Worm (Caenorhabditis elegans): ENCODE data around the gene F44E2.9.
A peak's percentile ranks its signal among the peaks of the same experiment; 100 is the strongest.

Gene F44E2.9

ce11 chrIII:8866983-8867842 lies 16.9 kb upstream of the F44E2.9 start:
- TF ChIP-seq Y22D7AL.16 (tag; optimal IDR thresholded peaks at IDR 0.05) (no peak), syd-9 (tag; optimal IDR thresholded peaks at IDR 0.05) (no peak), tbx-7 (tag; optimal IDR thresholded peaks at IDR 0.05) (no peak), elt-2 (tag; optimal IDR thresholded peaks at IDR 0.05) (no peak), unc-55 (GFP tag; optimal IDR thresholded peaks at IDR 0.05) (no peak), dve-1 (tag; optimal IDR thresholded peaks at IDR 0.05) (no peak), tbx-2 (tag; optimal IDR thresholded peaks at IDR 0.05) (no peak), hlh-13 (GFP tag; optimal IDR thresholded peaks at IDR 0.05) (no peak), sdc-2 (tag; optimal IDR thresholded peaks at IDR 0.05) (no peak), sox-4 (tag; optimal IDR thresholded peaks at IDR 0.05) (no peak), ceh-2 (tag; optimal IDR thresholded peaks at IDR 0.05) (no peak), C08G9.2 (tag; optimal IDR thresholded peaks at IDR 0.05) (no peak), zip-5 (tag; optimal IDR thresholded peaks at IDR 0.05) (no peak), fkh-10 (GFP tag; optimal IDR thresholded peaks at IDR 0.05) (no peak), lin-11 (tag; optimal IDR thresholded peaks at IDR 0.05) (no peak)

DNA sequence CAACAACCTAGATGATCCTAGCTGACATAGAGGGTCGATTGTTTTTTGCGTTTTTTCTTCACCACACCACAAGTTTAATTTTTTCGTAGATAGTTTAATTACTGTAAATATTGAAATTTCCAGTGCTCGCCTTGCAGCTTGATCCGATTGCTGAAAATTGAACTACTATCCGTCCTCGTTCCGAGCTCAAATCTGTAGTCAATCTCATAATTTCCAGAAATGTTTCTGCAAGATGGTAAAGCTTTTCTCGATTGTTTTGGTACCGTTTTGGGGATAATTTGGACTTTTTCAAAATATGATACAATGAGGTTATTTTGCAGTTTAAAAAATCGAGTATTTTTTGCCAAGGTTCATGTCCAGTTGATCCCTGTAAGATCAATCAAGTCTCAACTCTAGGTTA lies 15.7 kb upstream of the F44E2.9 start:
- TF ChIP-seq madf-2 (tag; optimal IDR thresholded peaks at IDR 0.05) (no peak), T23F11.4 (GFP tag; optimal IDR thresholded peaks at IDR 0.05) (no peak), ceh-22 (tag; optimal IDR thresholded peaks at IDR 0.05) (no peak), ceh-14 (tag; optimal IDR thresholded peaks at IDR 0.05) (no peak), npax-4 (tag; optimal IDR thresholded peaks at IDR 0.05) (no peak), ztf-16 (tag; optimal IDR thresholded peaks at IDR 0.05) (no peak), hlh-13 (GFP tag; optimal IDR thresholded peaks at IDR 0.05) (no peak), hlh-15 (tag; optimal IDR thresholded peaks at IDR 0.05) (no peak), elt-4 (tag; optimal IDR thresholded peaks at IDR 0.05) (no peak), ahr-1 (tag; optimal IDR thresholded peaks at IDR 0.05) (no peak), ets-4 (tag; optimal IDR thresholded peaks at IDR 0.05) (no peak), ceh-30 (tag; optimal IDR thresholded peaks at IDR 0.05) (no peak), nhr-11 (tag; optimal IDR thresholded peaks at IDR 0.05) (no peak), fax-1 (tag; optimal IDR thresholded peaks at IDR 0.05) (no peak), ceh-34 (tag; optimal IDR thresholded peaks at IDR 0.05) (no peak), dmd-4 (tag; optimal IDR thresholded peaks at IDR 0.05; ENCODE audit: borderline replicate concordance) (no peak), pax-1 (tag; optimal IDR thresholded peaks at IDR 0.05) (no peak)

DNA sequence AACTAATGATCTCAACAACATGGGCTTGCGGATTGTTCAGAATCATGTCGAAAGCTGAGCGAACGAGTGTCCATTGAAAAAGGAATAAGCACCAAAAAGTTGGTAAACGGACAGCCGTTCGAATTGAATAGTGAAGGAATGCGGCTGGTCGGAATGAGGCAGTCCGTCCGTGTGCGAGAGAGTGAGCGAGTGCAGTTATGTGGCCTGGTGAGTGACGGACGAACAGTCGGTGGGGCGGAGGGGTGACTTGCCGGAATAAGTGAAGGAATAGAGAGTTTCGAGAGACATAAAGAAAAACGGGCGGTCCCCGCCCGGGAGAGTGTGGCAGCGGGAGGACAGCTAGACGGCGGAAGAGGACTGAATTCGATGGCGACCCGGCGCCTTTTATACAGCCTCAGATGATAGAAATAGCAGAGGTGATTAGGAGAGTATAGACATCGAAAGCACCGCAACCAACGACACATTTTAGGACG lies 15.0 kb upstream of the F44E2.9 start:
- TF ChIP-seq mec-3 (tag; optimal IDR thresholded peaks at IDR 0.05; ENCODE audit: borderline replicate concordance) (peak; percentile 6), ahr-1 (tag; optimal IDR thresholded peaks at IDR 0.05) (no peak), ceh-48 (tag; optimal IDR thresholded peaks at IDR 0.05) (no peak), Y22D7AL.16 (tag; optimal IDR thresholded peaks at IDR 0.05) (no peak), pag-3 (tag; optimal IDR thresholded peaks at IDR 0.05; ENCODE audit: borderline replicate concordance) (no peak), lin-11 (tag; optimal IDR thresholded peaks at IDR 0.05) (no peak), hlh-15 (tag; optimal IDR thresholded peaks at IDR 0.05) (no peak), ceh-24 (tag; optimal IDR thresholded peaks at IDR 0.05) (no peak), unc-86 (tag; optimal IDR thresholded peaks at IDR 0.05) (no peak), pha-4 (tag; optimal IDR thresholded peaks at IDR 0.05) (no peak), nfya-1 (tag; optimal IDR thresholded peaks at IDR 0.05) (peak; percentile 15), sox-2 (GFP tag; IDR thresholded peaks at IDR 0.05) (no peak), eyg-1 (tag; optimal IDR thresholded peaks at IDR 0.05) (peak; percentile 43), fkh-6 (tag; optimal IDR thresholded peaks at IDR 0.05) (peak; percentile 3), dmd-4 (tag; optimal IDR thresholded peaks at IDR 0.05; ENCODE audit: borderline replicate concordance) (peak; percentile 65), ceh-31 (tag; optimal IDR thresholded peaks at IDR 0.05) (peak; percentile 68), ceh-22 (tag; optimal IDR thresholded peaks at IDR 0.05) (no peak), hlh-6 (tag; optimal IDR thresholded peaks at IDR 0.05) (no peak), nhr-11 (tag; optimal IDR thresholded peaks at IDR 0.05) (no peak), dve-1 (tag; optimal IDR thresholded peaks at IDR 0.05) (no peak), elt-2 (tag; optimal IDR thresholded peaks at IDR 0.05) (no peak), hlh-30 (tag; optimal IDR thresholded peaks at IDR 0.05; ENCODE audit: insufficient read depth) (no peak), unc-42 (tag; optimal IDR thresholded peaks at IDR 0.05) (no peak), rnt-1 (tag; optimal IDR thresholded peaks at IDR 0.05) (peak; percentile 78), hlh-13 (GFP tag; optimal IDR thresholded peaks at IDR 0.05) (no peak), ceh-18 (tag; optimal IDR thresholded peaks at IDR 0.05) (peak; percentile 88), fkh-10 (GFP tag; optimal IDR thresholded peaks at IDR 0.05) (no peak), F13H6.1 (tag; optimal IDR thresholded peaks at IDR 0.05) (peak; percentile 41)

Measured in whole organism, late embryonic.